Fruit fly (Drosophila melanogaster): ENCODE data around the gene Sf3b5.

The Sf3b5 gene

DNA sequence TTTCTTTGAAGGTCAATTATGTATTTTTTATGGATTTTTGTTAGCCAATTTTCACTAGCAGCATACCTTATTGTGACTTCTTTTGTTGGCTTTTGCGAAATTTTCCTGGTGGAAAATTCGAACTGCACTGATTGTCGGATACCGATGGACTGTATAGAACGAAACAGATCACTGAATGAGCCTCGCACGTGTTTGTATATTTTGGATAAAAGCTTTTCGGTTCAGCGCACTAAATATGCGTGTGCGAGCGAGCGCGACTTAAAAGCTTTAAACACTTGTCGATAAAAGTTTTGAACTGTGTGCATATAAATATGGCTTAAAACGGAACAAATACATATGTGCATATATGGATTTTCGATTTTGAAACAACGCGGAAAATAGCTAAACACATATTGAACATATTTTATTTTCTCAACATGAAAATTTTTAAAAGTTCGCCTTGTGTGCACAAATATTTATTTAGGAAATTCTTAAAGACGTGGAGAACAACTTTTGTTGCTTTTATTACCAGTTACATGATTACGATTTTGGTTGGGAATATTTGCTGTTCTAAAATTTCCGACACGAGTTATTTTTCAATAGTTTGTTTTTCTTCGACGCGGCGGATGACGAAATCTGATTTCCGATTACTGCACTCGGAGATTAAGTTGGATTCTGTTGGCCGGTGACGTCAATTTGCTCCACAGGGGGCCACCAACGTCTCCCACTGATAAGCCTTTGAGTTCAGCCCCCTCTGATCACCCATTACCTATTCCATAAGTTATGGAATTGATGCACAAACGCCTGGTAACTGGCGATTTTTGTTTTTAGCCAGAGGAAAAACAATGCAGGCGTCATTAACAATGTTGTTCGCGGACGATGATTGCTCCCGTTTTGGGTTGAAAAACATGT is 34.2 kb upstream of the Sf3b5 start:
- TF ChIP-seq CG31627 (GFP tag; optimal IDR thresholded peaks at IDR 0.05) (no peak), CG32006 (GFP tag; optimal IDR thresholded peaks at IDR 0.05) (no peak), net (GFP tag; optimal IDR thresholded peaks at IDR 0.05) (no peak), CG11294 (GFP tag; IDR thresholded peaks at IDR 0.05) (no peak), eg (GFP tag; IDR thresholded peaks at IDR 0.05) (no peak), Lpt (GFP tag; optimal IDR thresholded peaks at IDR 0.05) (no peak), CG3032 (tag; optimal IDR thresholded peaks at IDR 0.05) (no peak), ss (GFP tag; optimal IDR thresholded peaks at IDR 0.05) (no peak), Eip75B (GFP tag; optimal IDR thresholded peaks at IDR 0.05) (no peak), Eip93F (GFP tag; optimal IDR thresholded peaks at IDR 0.05) (no peak), CG8319 (GFP tag; optimal IDR thresholded peaks at IDR 0.05) (no peak), Hr38 (GFP tag; optimal IDR thresholded peaks at IDR 0.05) (no peak), Hr4 (GFP tag; optimal IDR thresholded peaks at IDR 0.05) (no peak), pdm3 (GFP tag; optimal IDR thresholded peaks at IDR 0.05) (peak; percentile 30), acj6 (GFP tag; optimal IDR thresholded peaks at IDR 0.05) (no peak), topi (GFP tag; optimal IDR thresholded peaks at IDR 0.05) (no peak), fd59A (GFP tag; optimal IDR thresholded peaks at IDR 0.05) (no peak), Ets21C (GFP tag; optimal IDR thresholded peaks at IDR 0.05) (no peak), Met (GFP tag; optimal IDR thresholded peaks at IDR 0.05) (no peak), CG11902 (GFP tag; optimal IDR thresholded peaks at IDR 0.05) (no peak), CG7368 (GFP tag; optimal IDR thresholded peaks at IDR 0.05) (no peak), CG8632 (GFP tag; optimal IDR thresholded peaks at IDR 0.05) (no peak), Sox15 (GFP tag; optimal IDR thresholded peaks at IDR 0.05) (no peak), fkh (GFP tag; optimal IDR thresholded peaks at IDR 0.05) (no peak), Hr39 (GFP tag; optimal IDR thresholded peaks at IDR 0.05) (peak; percentile 1), achi (GFP tag; optimal IDR thresholded peaks at IDR 0.05) (no peak), CG10631 (GFP tag; optimal IDR thresholded peaks at IDR 0.05) (peak; percentile 7), Ets96B (tag; optimal IDR thresholded peaks at IDR 0.05) (no peak), CG11762 (GFP tag; optimal IDR thresholded peaks at IDR 0.05; ENCODE audit: insufficient read depth) (no peak), Blimp-1 (GFP tag; optimal IDR thresholded peaks at IDR 0.05) (no peak), Sox102F (GFP tag; optimal IDR thresholded peaks at IDR 0.05) (no peak), dsx (GFP tag; optimal IDR thresholded peaks at IDR 0.05; ENCODE audit: poor library complexity, severe bottlenecking) (peak; percentile 36), CG1621 (tag; optimal IDR thresholded peaks at IDR 0.05) (no peak), spab (GFP tag; optimal IDR thresholded peaks at IDR 0.05) (no peak), CG6854 (GFP tag; optimal IDR thresholded peaks at IDR 0.05) (no peak), CG6276 (GFP tag; optimal IDR thresholded peaks at IDR 0.05) (no peak), Smox (GFP tag; optimal IDR thresholded peaks at IDR 0.05) (no peak), OdsH (GFP tag; optimal IDR thresholded peaks at IDR 0.05) (no peak), svp (GFP tag) (peak; percentile 85), Sox14 (GFP tag; optimal IDR thresholded peaks at IDR 0.05) (no peak), fd85E (GFP tag; optimal IDR thresholded peaks at IDR 0.05) (no peak), esn (GFP tag; optimal IDR thresholded peaks at IDR 0.05) (peak; percentile 7), salr (GFP tag; optimal IDR thresholded peaks at IDR 0.05) (no peak), Eip78C (GFP tag) (peak; percentile 71), CG6808 (GFP tag; optimal IDR thresholded peaks at IDR 0.05) (no peak), CG8119 (GFP tag; IDR thresholded peaks at IDR 0.05) (no peak), CG34406 (GFP tag; optimal IDR thresholded peaks at IDR 0.05) (no peak)
